Fruit fly (Drosophila melanogaster) whole organism, wandering third instar larva: ENCODE data around the gene sro.

Experiments
- Abd-B ChIP-seq: fragments of >200 bp; optimal IDR thresholded peaks from 2 replicates; lab custom pipeline; 2017; ENCODE audit warnings: missing biosample characterization, missing genetic modification characterization
- CG32264 ChIP-seq: fragments of 200-800 bp; sonication (Bioruptor generic); optimal IDR thresholded peaks from 2 replicates; lab custom pipeline; 2016; ENCODE audit warnings: missing biosample characterization, missing genetic modification characterization
- CG9705 ChIP-seq: fragments of 200-800 bp; sonication (Bioruptor generic); optimal IDR thresholded peaks from 2 replicates; lab custom pipeline; 2018; ENCODE audit warnings: missing biosample characterization, mild to moderate bottlenecking, missing genetic modification characterization
- CrebA ChIP-seq: fragments of 200-800 bp; sonication (Bioruptor generic); optimal IDR thresholded peaks from 2 replicates; lab custom pipeline; 2016; ENCODE audit warnings: missing biosample characterization, mild to moderate bottlenecking, missing genetic modification characterization, borderline replicate concordance
- Dfd ChIP-seq: fragments of >200 bp; optimal IDR thresholded peaks from 2 replicates; lab custom pipeline; 2017; ENCODE audit warnings: missing biosample characterization, missing genetic modification characterization
- Dif ChIP-seq: fragments of 200-275, 200-300 bp; sonication (Bioruptor generic); optimal IDR thresholded peaks from 2 replicates; lab custom pipeline; 2018; ENCODE audit warnings: missing biosample characterization, missing genetic modification characterization; ENCODE audit not compliant: partially characterized antibody
- GATAd ChIP-seq: sonication (Bioruptor generic); optimal IDR thresholded peaks from 2 replicates; lab custom pipeline; 2016; ENCODE audit warnings: missing biosample characterization, missing genetic modification characterization
- HLH106 ChIP-seq: fragments of 200-800 bp; optimal IDR thresholded peaks from 3 replicates; lab custom pipeline; 2019; ENCODE audit warnings: missing biosample characterization, mild to moderate bottlenecking, missing genetic modification characterization, moderate library complexity
- Hnf4 ChIP-seq: fragments of 200-800 bp; sonication (Bioruptor generic); optimal IDR thresholded peaks from 2 replicates; lab custom pipeline; 2016; ENCODE audit warnings: missing biosample characterization, mild to moderate bottlenecking, missing genetic modification characterization
- Hr78 ChIP-seq: fragments of >200 bp; optimal IDR thresholded peaks from 2 replicates; lab custom pipeline; 2017; ENCODE audit warnings: missing biosample characterization, missing genetic modification characterization
- Hr83 ChIP-seq: fragments of 200-300 bp; sonication (Bioruptor generic); optimal IDR thresholded peaks from 2 replicates; lab custom pipeline; 2016; ENCODE audit warnings: missing biosample characterization, mild to moderate bottlenecking, missing genetic modification characterization, moderate library complexity; ENCODE audit not compliant: poor library complexity, severe bottlenecking
- Jra ChIP-seq: sonication (Bioruptor generic); optimal IDR thresholded peaks from 2 replicates; lab custom pipeline; 2016; ENCODE audit warnings: missing biosample characterization, missing genetic modification characterization
- Mio ChIP-seq: sonication (Bioruptor generic); optimal IDR thresholded peaks from 2 replicates; lab custom pipeline; 2016; ENCODE audit warnings: missing biosample characterization, missing genetic modification characterization
- Myc ChIP-seq: fragments of >200 bp; optimal IDR thresholded peaks from 2 replicates; lab custom pipeline; 2017
- N ChIP-seq: fragments of >200 bp; optimal IDR thresholded peaks from 2 replicates; lab custom pipeline; 2018; ENCODE audit warnings: missing biosample characterization, missing external identifiers, missing genetic modification characterization
- OdsH ChIP-seq: fragments of 200-800 bp; sonication (Bioruptor generic); optimal IDR thresholded peaks from 2 replicates; lab custom pipeline; 2016; ENCODE audit warnings: missing biosample characterization, mild to moderate bottlenecking, missing genetic modification characterization
- Rel ChIP-seq, 2 experiments: fragments of 200-800 bp; sonication (Bioruptor generic) in 1 of 2; optimal IDR thresholded peaks; 2 replicates in 1 of 2; 3 replicates in 1 of 2; lab custom pipeline; 2016 to 2019; ENCODE audit warnings: mild to moderate bottlenecking in 2 of 2, missing biosample characterization in 2 of 2, missing genetic modification characterization in 2 of 2, moderate library complexity in 1 of 2
- Sp1 ChIP-seq: fragments of 200-800 bp; sonication (Bioruptor generic); optimal IDR thresholded peaks from 3 replicates; lab custom pipeline; 2019; ENCODE audit warnings: missing biosample characterization, mild to moderate bottlenecking, missing genetic modification characterization, moderate library complexity
- Vsx2 ChIP-seq: fragments of 200-300, 225-300 bp; sonication (Bioruptor generic); optimal IDR thresholded peaks from 2 replicates; lab custom pipeline; 2018; ENCODE audit warnings: missing biosample characterization, missing genetic modification characterization; ENCODE audit not compliant: partially characterized antibody
- br ChIP-seq: fragments of 200-800 bp; sonication (Bioruptor generic); optimal IDR thresholded peaks from 2 replicates; lab custom pipeline; 2016; ENCODE audit warnings: missing biosample characterization, missing genetic modification characterization
- brk ChIP-seq: fragments of 200-800 bp; sonication (Bioruptor generic); optimal IDR thresholded peaks from 2 replicates; lab custom pipeline; 2016; ENCODE audit warnings: missing biosample characterization, mild to moderate bottlenecking, missing genetic modification characterization
- dl ChIP-seq, 2 experiments: fragments of 175-275, 200-275 bp in 1 of 2; fragments of 200-275 bp in 1 of 2; sonication (Bioruptor generic); optimal IDR thresholded peaks; lab custom pipeline; 2018; ENCODE audit warnings: mild to moderate bottlenecking in 2 of 2, missing biosample characterization in 2 of 2, missing genetic modification characterization in 2 of 2, moderate library complexity in 2 of 2; ENCODE audit not compliant: partially characterized antibody in 2 of 2, insufficient read depth in 1 of 2
- dmrt93B ChIP-seq: fragments of 200-800 bp; sonication (Bioruptor generic); optimal IDR thresholded peaks from 2 replicates; lab custom pipeline; 2018; ENCODE audit warnings: missing biosample characterization, mild to moderate bottlenecking, missing genetic modification characterization
- dsf ChIP-seq: sonication (Bioruptor generic); optimal IDR thresholded peaks from 2 replicates; lab custom pipeline; 2016; ENCODE audit warnings: missing biosample characterization, missing genetic modification characterization, borderline replicate concordance
- ey ChIP-seq: fragments of 200-800 bp; sonication (Bioruptor generic); optimal IDR thresholded peaks from 2 replicates; lab custom pipeline; 2016; ENCODE audit warnings: missing biosample characterization, missing genetic modification characterization
- foxo ChIP-seq, 2 experiments: fragments of 200-800 bp; sonication (Bioruptor generic); optimal IDR thresholded peaks; 2 replicates in 1 of 2; 3 replicates in 1 of 2; lab custom pipeline; 2016 to 2017; ENCODE audit warnings: missing biosample characterization in 2 of 2, missing genetic modification characterization in 2 of 2
- fru ChIP-seq: fragments of 200-800 bp; sonication (Bioruptor generic); optimal IDR thresholded peaks from 3 replicates; lab custom pipeline; 2016; ENCODE audit warnings: missing biosample characterization, mild to moderate bottlenecking, missing genetic modification characterization
- h ChIP-seq: fragments of 200-800 bp; sonication (Bioruptor generic); optimal IDR thresholded peaks from 3 replicates; lab custom pipeline; 2016; ENCODE audit warnings: missing biosample characterization, mild to moderate bottlenecking, missing genetic modification characterization
- jim ChIP-seq: fragments of 175-275, 200-325 bp; sonication (Bioruptor generic); optimal IDR thresholded peaks from 2 replicates; lab custom pipeline; 2016; ENCODE audit warnings: missing biosample characterization, mild to moderate bottlenecking, missing genetic modification characterization
- lola ChIP-seq: fragments of >200 bp; optimal IDR thresholded peaks from 2 replicates; lab custom pipeline; 2017; ENCODE audit warnings: missing biosample characterization, missing genetic modification characterization
- pan ChIP-seq: fragments of >200 bp; optimal IDR thresholded peaks from 2 replicates; lab custom pipeline; 2017
- psq ChIP-seq: fragments of 200-800 bp; sonication (Bioruptor generic); optimal IDR thresholded peaks from 3 replicates; lab custom pipeline; 2017; ENCODE audit warnings: missing biosample characterization, mild to moderate bottlenecking, missing genetic modification characterization, moderate library complexity
- rgr ChIP-seq: fragments of 200-800 bp; sonication (Bioruptor generic); optimal IDR thresholded peaks from 3 replicates; lab custom pipeline; 2016; ENCODE audit warnings: missing biosample characterization, mild to moderate bottlenecking, missing genetic modification characterization
- sage ChIP-seq: fragments of 200-800 bp; sonication (Bioruptor generic); optimal IDR thresholded peaks from 2 replicates; lab custom pipeline; 2016; ENCODE audit warnings: missing biosample characterization, mild to moderate bottlenecking, missing genetic modification characterization
- sv ChIP-seq: fragments of 200-800 bp; sonication (Bioruptor generic); optimal IDR thresholded peaks from 3 replicates; lab custom pipeline; 2016; ENCODE audit warnings: missing biosample characterization, missing genetic modification characterization
- tai ChIP-seq: sonication (Bioruptor generic); optimal IDR thresholded peaks from 2 replicates; lab custom pipeline; 2016; ENCODE audit warnings: missing biosample characterization, missing genetic modification characterization
- usp ChIP-seq: fragments of >200 bp; optimal IDR thresholded peaks from 2 replicates; lab custom pipeline; 2017; ENCODE audit warnings: missing biosample characterization, missing genetic modification characterization
- woc ChIP-seq: sonication (Bioruptor generic); optimal IDR thresholded peaks from 2 replicates; lab custom pipeline; 2016; ENCODE audit warnings: missing biosample characterization, mild to moderate bottlenecking, missing genetic modification characterization

Gene sro

dm6 chr3R:29761569-29761968, 32.8 kb upstream of the sro start:
- TF ChIP-seq dl (GFP tag; optimal IDR thresholded peaks at IDR 0.05; lab: Kevin White, UChicago; ENCODE audit: insufficient read depth in 1 of 2, partially characterized antibody in 2 of 2), result no peak
- no peak for TF ChIP-seq Rel (GFP tag; optimal IDR thresholded peaks at IDR 0.05; lab: Kevin White, UChicago)
- TF ChIP-seq Rel (tag; optimal IDR thresholded peaks at IDR 0.05; lab: Kevin White, UChicago), result peak; percentile 49
- no peak for TF ChIP-seq Hnf4
- TF ChIP-seq, all 38 proteins: peak for 1

dm6 chr3R:29762297-29762696, 32.1 kb upstream of the sro start:
- TF ChIP-seq dmrt93B (GFP tag; lab: Kevin White, UChicago) (peak; percentile 43), Rel (GFP tag; optimal IDR thresholded peaks at IDR 0.05; lab: Kevin White, UChicago) (no peak), Rel (tag; optimal IDR thresholded peaks at IDR 0.05; lab: Kevin White, UChicago) (no peak), foxo (GFP tag; optimal IDR thresholded peaks at IDR 0.05; lab: Kevin White, UChicago) (peak in 1 of 2 experiments; percentile 53), rgr (GFP tag; lab: Kevin White, UChicago) (no peak), Sp1 (GFP tag; lab: Kevin White, UChicago) (peak; percentile 38), HLH106 (tag; lab: Kevin White, UChicago) (peak; percentile 53), Hr78 (GFP tag; lab: Kevin White, UChicago) (no peak), woc (GFP tag; lab: Kevin White, UChicago) (peak; percentile 8), br (GFP tag; lab: Kevin White, UChicago) (peak; percentile 15), fru (GFP tag; lab: Kevin White, UChicago) (peak; percentile 41), sage (GFP tag; lab: Kevin White, UChicago) (peak; percentile 16)

DNA sequence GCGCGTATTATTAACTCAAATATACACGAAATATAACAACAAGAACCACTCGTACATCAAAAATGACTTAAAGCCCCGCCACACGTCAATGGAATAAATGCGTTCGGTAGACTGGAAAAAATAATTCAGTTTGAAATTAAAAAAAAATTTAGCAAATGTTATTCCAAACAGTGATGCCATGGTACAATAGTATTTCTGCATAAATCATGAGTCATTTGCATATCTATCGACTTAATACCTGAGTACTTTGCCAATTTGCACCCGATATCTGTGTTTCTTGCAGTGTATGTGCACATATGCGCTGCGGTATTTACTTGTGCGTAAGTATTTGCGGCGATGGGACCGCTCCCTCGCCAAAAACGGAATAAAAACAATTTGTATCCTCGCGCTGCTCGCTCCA, 31.2 kb upstream of the sro start:
- TF ChIP-seq Vsx2 (GFP tag; lab: Kevin White, UChicago), result no peak
- TF ChIP-seq sage (GFP tag; lab: Kevin White, UChicago), result peak; percentile 96
- peak; percentile 96 for TF ChIP-seq rgr (GFP tag; lab: Kevin White, UChicago)
- TF ChIP-seq psq (GFP tag; lab: Kevin White, UChicago), result peak; percentile 94
- peak; percentile 98 for TF ChIP-seq br (GFP tag; lab: Kevin White, UChicago)
- peak; percentile 93 for TF ChIP-seq brk (GFP tag; lab: Kevin White, UChicago)
- no peak for TF ChIP-seq Abd-B (GFP tag; lab: Kevin White, UChicago)
- no peak for TF ChIP-seq N (GFP tag; lab: Kevin White, UChicago)
- TF ChIP-seq foxo (GFP tag; optimal IDR thresholded peaks at IDR 0.05; lab: Kevin White, UChicago), result peak; percentile 71 to 98
- TF ChIP-seq Dfd (GFP tag; lab: Kevin White, UChicago), result peak; percentile 7
- TF ChIP-seq GATAd (GFP tag; lab: Kevin White, UChicago), result peak; percentile 92
- TF ChIP-seq dmrt93B (GFP tag; lab: Kevin White, UChicago), result peak; percentile 96
- TF ChIP-seq Hr78 (GFP tag; lab: Kevin White, UChicago), result no peak
- no peak for TF ChIP-seq sv (GFP tag; lab: Kevin White, UChicago)
- peak; percentile 99 for TF ChIP-seq h
- TF ChIP-seq CrebA (GFP tag; lab: Kevin White, UChicago), result peak; percentile 69
- TF ChIP-seq HLH106 (tag; lab: Kevin White, UChicago), result peak; percentile 97
- peak; percentile 96 for TF ChIP-seq fru (GFP tag; lab: Kevin White, UChicago)
- no peak for TF ChIP-seq usp (GFP tag; lab: Kevin White, UChicago)
- peak; percentile 97 for TF ChIP-seq OdsH (GFP tag; lab: Kevin White, UChicago)
- no peak for TF ChIP-seq dl (GFP tag; optimal IDR thresholded peaks at IDR 0.05; lab: Kevin White, UChicago; ENCODE audit: insufficient read depth in 1 of 2, partially characterized antibody in 2 of 2)
- TF ChIP-seq Hnf4, result peak; percentile 97
- peak; percentile 94 for TF ChIP-seq Jra (GFP tag; lab: Kevin White, UChicago)
- TF ChIP-seq tai (GFP tag; lab: Kevin White, UChicago), result peak; percentile 97
- TF ChIP-seq Myc (lab: Kevin White, UChicago), result no peak
- TF ChIP-seq Hr83, result no peak
- no peak for TF ChIP-seq jim
- TF ChIP-seq dsf (GFP tag; lab: Kevin White, UChicago), result peak; percentile 88
- peak; percentile 97 for TF ChIP-seq Sp1 (GFP tag; lab: Kevin White, UChicago)
- peak; percentile 95 for TF ChIP-seq CG32264
- peak; percentile 92 for TF ChIP-seq CG9705 (GFP tag; lab: Kevin White, UChicago)
- peak; percentile 93 for TF ChIP-seq woc (GFP tag; lab: Kevin White, UChicago)
- TF ChIP-seq pan (lab: Kevin White, UChicago), result no peak
- peak; percentile 80 for TF ChIP-seq Mio (GFP tag; lab: Kevin White, UChicago)
- TF ChIP-seq Dif (GFP tag; lab: Kevin White, UChicago), result no peak
- TF ChIP-seq ey (GFP tag; lab: Kevin White, UChicago), result peak; percentile 98
- no peak for TF ChIP-seq lola (GFP tag; lab: Kevin White, UChicago)
- peak; percentile 64 for TF ChIP-seq Rel (GFP tag; optimal IDR thresholded peaks at IDR 0.05; lab: Kevin White, UChicago)
- peak; percentile 85 for TF ChIP-seq Rel (tag; optimal IDR thresholded peaks at IDR 0.05; lab: Kevin White, UChicago)
